Fruit fly (Drosophila melanogaster): Measurements from ENCODE around the gene Cf2.
A peak's percentile ranks its signal among the peaks of the same experiment; 100 is the strongest.

The Cf2 gene

DNA sequence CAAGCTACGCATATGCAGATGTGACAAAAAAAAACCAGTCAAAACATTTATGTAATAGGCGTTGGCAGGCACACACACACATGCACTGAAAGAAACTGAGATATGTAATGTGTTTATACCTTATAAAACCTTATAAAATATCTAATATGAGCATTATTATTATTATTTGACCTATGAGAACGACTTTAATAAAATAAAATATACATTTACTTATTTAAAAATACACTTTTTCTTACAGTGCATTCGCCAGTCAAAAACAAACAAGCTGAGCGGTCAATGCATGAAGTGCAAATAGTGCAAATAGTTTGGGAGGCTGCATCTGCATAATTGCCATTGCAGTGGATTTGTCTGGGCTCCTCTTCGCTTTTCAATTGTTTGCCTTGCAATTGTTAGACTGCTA lies 25.1 kb upstream of the Cf2 start (continued):
- TF ChIP-seq CG3163 (GFP tag; optimal IDR thresholded peaks at IDR 0.05) (no peak), tap (tag; optimal IDR thresholded peaks at IDR 0.05) (peak; percentile 80), crp (GFP tag; optimal IDR thresholded peaks at IDR 0.05) (peak in 1 of 2 experiments; percentile 1), NC2α (GFP tag; optimal IDR thresholded peaks at IDR 0.05) (no peak), CG5180 (GFP tag; optimal IDR thresholded peaks at IDR 0.05) (peak; percentile 75), Eip74EF (GFP tag; optimal IDR thresholded peaks at IDR 0.05) (peak in 1 of 2 experiments; percentile 84), CG9727 (GFP tag; optimal IDR thresholded peaks at IDR 0.05) (peak; percentile 35), Trl (optimal IDR thresholded peaks at IDR 0.05) (no peak), Trl (GFP tag; optimal IDR thresholded peaks at IDR 0.05) (no peak), CG12219 (GFP tag; optimal IDR thresholded peaks at IDR 0.05) (peak; percentile 67), CG6272 (GFP tag; IDR thresholded peaks at IDR 0.05) (no peak), Gsc (GFP tag; IDR thresholded peaks at IDR 0.05) (no peak), H2.0 (GFP tag; IDR thresholded peaks at IDR 0.05) (peak; percentile 71), gce (GFP tag; IDR thresholded peaks at IDR 0.05) (peak; percentile 76; the same call in 2 of the 3 replicates), ewg (GFP tag; optimal IDR thresholded peaks at IDR 0.05) (peak; percentile 64), sd (tag; optimal IDR thresholded peaks at IDR 0.05) (peak; percentile 25), CG10366 (GFP tag; IDR thresholded peaks at IDR 0.05) (peak; percentile 73), row (GFP tag; IDR thresholded peaks at IDR 0.05) (peak; percentile 72), CG10267 (tag; optimal IDR thresholded peaks at IDR 0.05) (peak; percentile 63), CG1792 (GFP tag; optimal IDR thresholded peaks at IDR 0.05) (no peak), CG33213 (GFP tag; optimal IDR thresholded peaks at IDR 0.05) (no peak), CG8281 (tag; optimal IDR thresholded peaks at IDR 0.05) (peak; percentile 59), H15 (GFP tag; IDR thresholded peaks at IDR 0.05) (peak; percentile 65; the same call in 1 of the 3 replicates), CG30403 (GFP tag; optimal IDR thresholded peaks at IDR 0.05) (peak; percentile 69), CG8388 (GFP tag; optimal IDR thresholded peaks at IDR 0.05) (peak; percentile 77), CG16813 (GFP tag; IDR thresholded peaks at IDR 0.05; ENCODE audit: partially characterized antibody) (no peak), Oaz (GFP tag; IDR thresholded peaks at IDR 0.05) (peak; percentile 23; the same call in 1 of the 2 replicates), Elba2 (GFP tag; optimal IDR thresholded peaks at IDR 0.05) (no peak), Ssrp (tag; optimal IDR thresholded peaks at IDR 0.05) (peak; percentile 67), CG6689 (GFP tag; IDR thresholded peaks at IDR 0.05) (peak; percentile 64), wdn (GFP tag; IDR thresholded peaks at IDR 0.05) (no peak), CG8089 (GFP tag; optimal IDR thresholded peaks at IDR 0.05) (no peak), CG17385 (GFP tag; optimal IDR thresholded peaks at IDR 0.05) (peak; percentile 79), CG13775 (GFP tag; optimal IDR thresholded peaks at IDR 0.05) (no peak), hbn (GFP tag; IDR thresholded peaks at IDR 0.05; ENCODE audit: partially characterized antibody) (no peak), Antp (GFP tag; optimal IDR thresholded peaks at IDR 0.05) (no peak), CG4707 (GFP tag; optimal IDR thresholded peaks at IDR 0.05) (peak; percentile 27), ac (GFP tag; optimal IDR thresholded peaks at IDR 0.05) (no peak), Asciz (GFP tag; optimal IDR thresholded peaks at IDR 0.05) (peak; percentile 82), MTF-1 (GFP tag; optimal IDR thresholded peaks at IDR 0.05; ENCODE audit: borderline replicate concordance) (peak; percentile 21), Myb (GFP tag; optimal IDR thresholded peaks at IDR 0.05) (no peak), ken (GFP tag; IDR thresholded peaks at IDR 0.05) (peak; percentile 68; the same call in 1 of the 3 replicates), CG15011 (GFP tag; optimal IDR thresholded peaks at IDR 0.05) (peak; percentile 30), kay (GFP tag; optimal IDR thresholded peaks at IDR 0.05) (no peak), CG11456 (GFP tag; IDR thresholded peaks at IDR 0.05) (no peak), rib (GFP tag; IDR thresholded peaks at IDR 0.05) (no peak), inv (GFP tag; IDR thresholded peaks at IDR 0.05; ENCODE audit: partially characterized antibody) (no peak), salm (tag; optimal IDR thresholded peaks at IDR 0.05) (peak; percentile 73), Spps (tag; optimal IDR thresholded peaks at IDR 0.05) (no peak), CG4360 (GFP tag; IDR thresholded peaks at IDR 0.05) (no peak), Bgb (GFP tag; IDR thresholded peaks at IDR 0.05; ENCODE audit: partially characterized antibody) (no peak)
